Worm (Caenorhabditis elegans) whole organism, late embryonic: ENCODE data around the gene gcy-37.

ENCODE experiments used
- C38D4.7 ChIP-seq: fragments of 200-800 bp; sonication (Bioruptor generic); optimal IDR thresholded peaks from 2 replicates; lab custom pipeline; 2018; ENCODE audit warnings: mild to moderate bottlenecking, missing genetic modification characterization, moderate library complexity, missing compliant biosample characterization
- F13H6.1 ChIP-seq: sonication (generic microtip); optimal IDR thresholded peaks from 2 replicates; lab custom pipeline; 2016; ENCODE audit warnings: missing genetic modification characterization, missing compliant biosample characterization
- K02D7.2 ChIP-seq: sonication (generic microtip); optimal IDR thresholded peaks from 2 replicates; lab custom pipeline; 2017; ENCODE audit warnings: mild to moderate bottlenecking, missing genetic modification characterization, missing compliant biosample characterization
- ceh-18 ChIP-seq: sonication (generic microtip); optimal IDR thresholded peaks from 2 replicates; lab custom pipeline; 2016; ENCODE audit warnings: missing genetic modification characterization, missing compliant biosample characterization
- ceh-22 ChIP-seq: sonication (generic microtip); optimal IDR thresholded peaks from 2 replicates; lab custom pipeline; 2017; ENCODE audit warnings: missing biosample characterization, missing genetic modification characterization
- ceh-24 ChIP-seq: sonication (generic microtip); optimal IDR thresholded peaks from 2 replicates; lab custom pipeline; 2016; ENCODE audit warnings: mild to moderate bottlenecking, missing genetic modification characterization, missing compliant biosample characterization
- ceh-31 ChIP-seq: sonication (generic microtip); optimal IDR thresholded peaks from 2 replicates; lab custom pipeline; 2016; ENCODE audit warnings: missing genetic modification characterization, missing compliant biosample characterization
- ceh-34 ChIP-seq: sonication (generic microtip); optimal IDR thresholded peaks from 2 replicates; lab custom pipeline; 2016; ENCODE audit warnings: mild to moderate bottlenecking, missing genetic modification characterization, missing compliant biosample characterization
- ceh-48 ChIP-seq: sonication (generic microtip); optimal IDR thresholded peaks from 2 replicates; lab custom pipeline; 2016; ENCODE audit warnings: missing genetic modification characterization, inconsistent platforms, missing compliant biosample characterization
- ceh-6 ChIP-seq: fragments of 200-800 bp; sonication (Bioruptor generic); optimal IDR thresholded peaks from 2 replicates; lab custom pipeline; 2018; ENCODE audit warnings: mild to moderate bottlenecking, missing genetic modification characterization, missing compliant biosample characterization
- ceh-9 ChIP-seq: sonication (generic microtip); optimal IDR thresholded peaks from 2 replicates; lab custom pipeline; 2016; ENCODE audit warnings: mild to moderate bottlenecking, missing genetic modification characterization, inconsistent platforms, missing compliant biosample characterization
- che-1 ChIP-seq: sonication (generic microtip); optimal IDR thresholded peaks from 2 replicates; lab custom pipeline; 2016; ENCODE audit warnings: mild to moderate bottlenecking, missing genetic modification characterization, missing compliant biosample characterization
- dmd-4 ChIP-seq: sonication (generic microtip); optimal IDR thresholded peaks from 2 replicates; lab custom pipeline; 2016; ENCODE audit warnings: borderline replicate concordance, missing genetic modification characterization, missing compliant biosample characterization
- elt-2 ChIP-seq: sonication (generic microtip); optimal IDR thresholded peaks from 2 replicates; lab custom pipeline; 2016; ENCODE audit warnings: missing genetic modification reagents, missing genetic modification characterization, missing compliant biosample characterization
- elt-4 ChIP-seq: sonication (generic microtip); optimal IDR thresholded peaks from 2 replicates; lab custom pipeline; 2016; ENCODE audit warnings: missing genetic modification characterization, missing compliant biosample characterization
- fax-1 ChIP-seq: sonication (generic microtip); optimal IDR thresholded peaks from 2 replicates; lab custom pipeline; 2016; ENCODE audit warnings: missing genotype, missing genetic modification characterization, missing compliant biosample characterization
- gmeb-2 ChIP-seq: sonication (generic microtip); optimal IDR thresholded peaks from 2 replicates; lab custom pipeline; 2016; ENCODE audit warnings: missing genetic modification characterization, inconsistent platforms, missing compliant biosample characterization
- hlh-13 ChIP-seq: fragments of 200-800 bp; sonication (Bioruptor generic); optimal IDR thresholded peaks from 2 replicates; lab custom pipeline; 2018; ENCODE audit warnings: mild to moderate bottlenecking, missing genetic modification characterization, missing compliant biosample characterization
- hlh-15 ChIP-seq: sonication (generic microtip); optimal IDR thresholded peaks from 2 replicates; lab custom pipeline; 2016; ENCODE audit warnings: missing genetic modification characterization, missing compliant biosample characterization
- hlh-30 ChIP-seq: sonication (generic microtip); optimal IDR thresholded peaks from 2 replicates; lab custom pipeline; 2017; ENCODE audit warnings: antibody characterized with exemption, missing genetic modification characterization, missing compliant biosample characterization; ENCODE audit not compliant: insufficient read depth
- hlh-6 ChIP-seq: sonication (generic microtip); optimal IDR thresholded peaks from 2 replicates; lab custom pipeline; 2016; ENCODE audit warnings: missing genotype, missing genetic modification characterization, missing compliant biosample characterization
- lim-6 ChIP-seq: sonication (generic microtip); optimal IDR thresholded peaks from 2 replicates; lab custom pipeline; 2016; ENCODE audit warnings: missing genetic modification characterization, missing compliant biosample characterization
- lin-11 ChIP-seq: fragments of 200-800 bp; sonication (Bioruptor generic); optimal IDR thresholded peaks from 2 replicates; lab custom pipeline; 2018; ENCODE audit warnings: mild to moderate bottlenecking, missing genetic modification characterization, missing compliant biosample characterization
- mec-3 ChIP-seq: sonication (generic microtip); optimal IDR thresholded peaks from 2 replicates; lab custom pipeline; 2016; ENCODE audit warnings: borderline replicate concordance, missing genetic modification characterization, missing compliant biosample characterization
- nfya-1 ChIP-seq: sonication (generic microtip); optimal IDR thresholded peaks from 2 replicates; lab custom pipeline; 2017; ENCODE audit warnings: missing genetic modification characterization, mild to moderate bottlenecking, missing compliant biosample characterization, antibody characterized with exemption, moderate library complexity
- nhr-11 ChIP-seq: fragments of 150-350 bp; optimal IDR thresholded peaks from 2 replicates; lab custom pipeline; 2014; ENCODE audit warnings: missing biosample characterization, missing genetic modification characterization
- npax-4 ChIP-seq: sonication (generic microtip); optimal IDR thresholded peaks from 2 replicates; lab custom pipeline; 2016; ENCODE audit warnings: missing genetic modification characterization, missing compliant biosample characterization
- odd-2 ChIP-seq: sonication (generic microtip); optimal IDR thresholded peaks from 2 replicates; lab custom pipeline; 2017; ENCODE audit warnings: antibody characterized with exemption, mild to moderate bottlenecking, missing genetic modification characterization, missing compliant biosample characterization
- pag-3 ChIP-seq: sonication (generic microtip); optimal IDR thresholded peaks from 2 replicates; lab custom pipeline; 2016; ENCODE audit warnings: missing compliant biosample characterization, missing genetic modification characterization, borderline replicate concordance
- pat-9 ChIP-seq: fragments of 200-800 bp; sonication (Bioruptor generic); optimal IDR thresholded peaks from 2 replicates; lab custom pipeline; 2018; ENCODE audit warnings: mild to moderate bottlenecking, missing genetic modification characterization, moderate library complexity, missing compliant biosample characterization
- pax-1 ChIP-seq: fragments of 150-350 bp; optimal IDR thresholded peaks from 2 replicates; lab custom pipeline; 2014; ENCODE audit warnings: missing biosample characterization, missing genetic modification characterization
- pha-2 ChIP-seq: sonication (generic microtip); optimal IDR thresholded peaks from 2 replicates; lab custom pipeline; 2017; ENCODE audit warnings: mild to moderate bottlenecking, missing genetic modification characterization, missing compliant biosample characterization
- ref-2 ChIP-seq: sonication (generic microtip); optimal IDR thresholded peaks from 2 replicates; lab custom pipeline; 2016; ENCODE audit warnings: missing genetic modification characterization, missing compliant biosample characterization
- rnt-1 ChIP-seq: sonication (generic microtip); optimal IDR thresholded peaks from 2 replicates; lab custom pipeline; 2016; ENCODE audit warnings: missing genetic modification characterization, missing compliant biosample characterization
- sox-2 ChIP-seq: fragments of 200-800 bp; sonication (Bioruptor generic); IDR thresholded peaks from 2 replicates; pipeline ENCODE4 v1.3.6; 2022; ENCODE audit warnings: missing genetic modification reagents, missing genetic modification characterization, missing compliant biosample characterization
- tbx-2 ChIP-seq: sonication (generic microtip); optimal IDR thresholded peaks from 2 replicates; lab custom pipeline; 2016; ENCODE audit warnings: missing genetic modification characterization, missing compliant biosample characterization
- unc-3 ChIP-seq, 2 experiments: fragments of 200-800 bp in 1 of 2; sonication (Bioruptor generic) in 1 of 2; sonication (generic microtip) in 1 of 2; conservative IDR thresholded peaks in 1 of 2; optimal IDR thresholded peaks in 1 of 2; 2 replicates each; pipeline versions ENCODE4 v1.3.6 to Lab custom; 2016 to 2022; ENCODE audit warnings: missing compliant biosample characterization in 2 of 2, missing genetic modification characterization in 2 of 2, missing genetic modification reagents in 1 of 2
- unc-42 ChIP-seq: sonication (generic microtip); optimal IDR thresholded peaks from 2 replicates; lab custom pipeline; 2016; ENCODE audit warnings: missing genotype, missing genetic modification characterization, missing compliant biosample characterization
- unc-86 ChIP-seq: sonication (generic microtip); optimal IDR thresholded peaks from 2 replicates; lab custom pipeline; 2016; ENCODE audit warnings: missing genetic modification characterization, missing compliant biosample characterization
- ztf-16 ChIP-seq: sonication (generic microtip); optimal IDR thresholded peaks from 2 replicates; lab custom pipeline; 2017; ENCODE audit warnings: missing genetic modification characterization, missing compliant biosample characterization

gcy-37 gene

ce11 chrIV:2177545-2177944 lies 18.6 kb upstream of the gcy-37 start, which contains the start of gene hrpu-2 (continued):
- TF ChIP-seq ceh-22 (no peak), odd-2 (no peak), nhr-11 (no peak), rnt-1 (no peak), pax-1 (tag; lab: Kevin White, UChicago) (no peak), fax-1 (tag; lab: Kevin White, UChicago) (no peak), unc-86 (tag; lab: Kevin White, UChicago) (peak; percentile 24), C38D4.7 (GFP tag; lab: Kevin White, UChicago) (no peak), ceh-31 (tag; lab: Kevin White, UChicago) (peak; percentile 55), mec-3 (tag; lab: Kevin White, UChicago) (no peak), ztf-16 (tag; lab: Kevin White, UChicago) (no peak), F13H6.1 (tag; lab: Kevin White, UChicago) (no peak), pag-3 (tag; lab: Kevin White, UChicago) (no peak), ceh-6 (GFP tag; lab: Kevin White, UChicago) (no peak), unc-42 (tag; lab: Kevin White, UChicago) (peak; percentile 58), nfya-1 (tag; lab: Kevin White, UChicago) (peak; percentile 62), hlh-13 (GFP tag; lab: Kevin White, UChicago) (no peak), che-1 (tag; lab: Kevin White, UChicago) (peak; percentile 33), ceh-18 (tag; lab: Kevin White, UChicago) (no peak), ceh-34 (tag; lab: Kevin White, UChicago) (no peak), pat-9 (tag; lab: Kevin White, UChicago) (no peak), ref-2 (tag; lab: Kevin White, UChicago) (no peak), npax-4 (no peak), tbx-2 (tag; lab: Kevin White, UChicago) (peak; percentile 32), elt-4 (tag; lab: Kevin White, UChicago) (no peak), dmd-4 (tag; lab: Kevin White, UChicago) (no peak), pha-2 (tag; lab: Kevin White, UChicago) (peak; percentile 22), sox-2 (GFP tag; lab: Robert Waterston, UW) (no peak), ceh-24 (tag; lab: Kevin White, UChicago) (no peak), K02D7.2 (tag; lab: Kevin White, UChicago) (no peak), hlh-30 (tag; lab: Kevin White, UChicago) (peak; percentile 51), gmeb-2 (tag; lab: Kevin White, UChicago) (no peak), hlh-15 (no peak)

ce11 chrIV:2175291-2175690 lies 16.3 kb upstream of the gcy-37 start, which contains the start of gene C54E4.1:
Gene C54E4.1, plus strand, starts transcription at chrIV:2175591.
- TF ChIP-seq hlh-6 (tag; lab: Kevin White, UChicago) (no peak), unc-86 (tag; lab: Kevin White, UChicago) (no peak), lin-11 (no peak), ceh-9 (no peak), ztf-16 (tag; lab: Kevin White, UChicago) (no peak), unc-3 (GFP tag; conservative IDR thresholded peaks at IDR 0.05; lab: Robert Waterston, UW) (no peak), unc-3 (tag; optimal IDR thresholded peaks at IDR 0.05; lab: Kevin White, UChicago) (no peak), ceh-6 (GFP tag; lab: Kevin White, UChicago) (no peak), npax-4 (no peak), elt-2 (tag; lab: Kevin White, UChicago) (no peak), fax-1 (tag; lab: Kevin White, UChicago) (no peak), ceh-24 (tag; lab: Kevin White, UChicago) (no peak), hlh-13 (GFP tag; lab: Kevin White, UChicago) (no peak), rnt-1 (no peak), lim-6 (tag; lab: Kevin White, UChicago) (no peak), dmd-4 (tag; lab: Kevin White, UChicago) (no peak), pax-1 (tag; lab: Kevin White, UChicago) (no peak), ceh-48 (tag; lab: Kevin White, UChicago) (no peak)
- TF ChIP-seq, all 69 proteins: peak for 0
